Fruit fly (Drosophila melanogaster): ENCODE results near the gene Ctr1C.

The Ctr1C gene

dm6 chr3R:30918872-30919271 is 45.2 kb downstream of the Ctr1C start:
- no peak for TF ChIP-seq CG17801 (GFP tag; optimal IDR thresholded peaks at IDR 0.05; ENCODE audit: partially characterized antibody)

- no peak for TF ChIP-seq CG17801 (GFP tag; optimal IDR thresholded peaks at IDR 0.05; ENCODE audit: partially characterized antibody)
These were observed 48.1 kb downstream of the Ctr1C start for dm6 chr3R:30916024-30916423.

- no peak for TF ChIP-seq CG17801 (GFP tag; optimal IDR thresholded peaks at IDR 0.05; ENCODE audit: partially characterized antibody)
These were observed 48.9 kb downstream of the Ctr1C start for dm6 chr3R:30915235-30915634.

dm6 chr3R:30913704-30914103 is 50.4 kb downstream of the Ctr1C start:
- no peak for TF ChIP-seq CG17801 (GFP tag; optimal IDR thresholded peaks at IDR 0.05; ENCODE audit: partially characterized antibody)

Measured in ovary, adult (tissue).